Worm (Caenorhabditis elegans): Measurements from ENCODE around the gene pqn-22.
A peak's percentile ranks its signal among the peaks of the same experiment; 100 is the strongest.

Gene pqn-22

DNA sequence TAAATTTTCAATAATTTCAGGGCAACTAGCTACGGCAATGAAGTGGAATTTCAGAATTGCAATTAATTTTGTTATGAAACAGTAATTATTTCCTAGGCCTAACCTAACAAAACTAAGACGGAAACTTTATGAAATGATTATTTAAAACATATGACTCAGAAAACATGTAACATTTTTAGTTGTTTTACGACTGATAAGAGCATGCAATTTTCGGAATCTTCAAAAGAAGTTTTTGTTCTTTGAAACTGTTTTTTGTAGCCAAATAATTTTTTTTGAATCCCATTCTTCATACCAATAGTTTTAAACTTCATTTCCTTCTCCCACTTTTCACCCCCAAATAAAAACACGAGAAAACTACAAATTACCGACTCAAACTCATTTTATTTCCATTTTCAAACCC, 15.6 kb upstream of the pqn-22 start:
- TF ChIP-seq ceh-34 (tag; optimal IDR thresholded peaks at IDR 0.05): no peak
- no peak for TF ChIP-seq madf-2 (tag; optimal IDR thresholded peaks at IDR 0.05)
- TF ChIP-seq rnt-1 (tag; optimal IDR thresholded peaks at IDR 0.05): no peak
- no peak for TF ChIP-seq npax-4 (tag; optimal IDR thresholded peaks at IDR 0.05)
- no peak for TF ChIP-seq fkh-10 (GFP tag; optimal IDR thresholded peaks at IDR 0.05)
- no peak for TF ChIP-seq ahr-1 (tag; optimal IDR thresholded peaks at IDR 0.05)
- no peak for TF ChIP-seq dmd-4 (tag; optimal IDR thresholded peaks at IDR 0.05; ENCODE audit: borderline replicate concordance)
- TF ChIP-seq hlh-8 (tag; optimal IDR thresholded peaks at IDR 0.05): no peak
- TF ChIP-seq ceh-6 (GFP tag; optimal IDR thresholded peaks at IDR 0.05): no peak
- no peak for TF ChIP-seq elt-2 (tag; optimal IDR thresholded peaks at IDR 0.05)
- no peak for TF ChIP-seq ttx-3 (tag; optimal IDR thresholded peaks at IDR 0.05)
- no peak for TF ChIP-seq ceh-48 (tag; optimal IDR thresholded peaks at IDR 0.05)
- TF ChIP-seq ets-4 (tag; optimal IDR thresholded peaks at IDR 0.05): no peak
- no peak for TF ChIP-seq elt-4 (tag; optimal IDR thresholded peaks at IDR 0.05)
- TF ChIP-seq hlh-13 (GFP tag; optimal IDR thresholded peaks at IDR 0.05): no peak
- no peak for TF ChIP-seq hlh-6 (tag; optimal IDR thresholded peaks at IDR 0.05)
- TF ChIP-seq dve-1 (tag; optimal IDR thresholded peaks at IDR 0.05): no peak
- TF ChIP-seq C08G9.2 (tag; optimal IDR thresholded peaks at IDR 0.05): no peak
- TF ChIP-seq ceh-31 (tag; optimal IDR thresholded peaks at IDR 0.05): no peak
- no peak for TF ChIP-seq nhr-11 (tag; optimal IDR thresholded peaks at IDR 0.05)

DNA sequence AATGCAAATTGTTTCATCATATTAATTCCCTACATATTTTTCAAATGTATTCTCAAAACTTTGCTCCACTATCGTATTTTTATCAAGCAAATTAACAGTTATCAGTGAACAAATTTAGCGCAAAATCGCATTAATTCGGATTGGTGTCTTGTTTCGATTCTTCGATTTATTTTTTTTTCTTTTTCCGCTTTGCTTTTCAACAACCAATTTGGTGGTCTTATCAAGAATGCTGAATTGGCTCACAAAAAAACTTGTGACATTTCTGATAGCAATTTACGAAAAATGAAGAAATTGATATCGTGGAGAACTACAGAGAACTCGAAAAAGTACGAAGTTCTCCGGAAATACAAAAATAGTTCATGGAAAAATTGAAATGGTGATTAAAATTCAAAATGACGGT, 15.0 kb upstream of the pqn-22 start:
- no peak for TF ChIP-seq sdc-2 (tag; optimal IDR thresholded peaks at IDR 0.05)
- peak; percentile 20 for TF ChIP-seq elt-2 (tag; optimal IDR thresholded peaks at IDR 0.05)

DNA sequence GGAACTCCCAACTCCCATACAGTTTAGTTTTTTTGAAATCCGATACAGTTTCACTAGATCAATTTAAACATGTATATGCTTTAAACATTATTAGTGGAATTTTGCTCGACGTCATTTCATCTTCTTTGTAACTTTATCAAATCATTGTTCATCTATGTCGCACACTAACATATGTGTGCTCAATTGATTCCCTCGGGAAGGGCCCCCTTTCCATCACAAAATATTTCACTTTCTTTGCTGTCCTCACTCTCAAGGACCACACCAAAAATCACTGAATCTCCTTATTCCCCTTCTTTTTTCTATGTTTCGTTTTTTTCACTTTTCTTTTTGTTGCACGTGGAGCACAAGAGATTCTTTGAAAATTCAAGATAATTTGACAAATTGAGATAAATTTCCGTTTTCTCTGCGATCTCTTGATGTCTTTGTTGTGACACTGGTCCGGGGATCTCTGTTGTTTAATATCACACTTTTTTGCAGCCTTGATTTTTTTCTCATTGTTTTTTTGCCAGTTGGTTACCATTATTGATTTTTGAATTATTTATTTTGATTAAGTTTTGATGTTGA, 13.8 kb upstream of the pqn-22 start:
- TF ChIP-seq ceh-30 (tag; optimal IDR thresholded peaks at IDR 0.05): no peak
- no peak for TF ChIP-seq ceh-45 (GFP tag; IDR thresholded peaks at IDR 0.05)
- peak; percentile 57 for TF ChIP-seq unc-42 (tag; optimal IDR thresholded peaks at IDR 0.05)
- no peak for TF ChIP-seq ceh-18 (tag; optimal IDR thresholded peaks at IDR 0.05)
- no peak for TF ChIP-seq F13H6.1 (tag; optimal IDR thresholded peaks at IDR 0.05)
- TF ChIP-seq hlh-13 (GFP tag; optimal IDR thresholded peaks at IDR 0.05): no peak

DNA sequence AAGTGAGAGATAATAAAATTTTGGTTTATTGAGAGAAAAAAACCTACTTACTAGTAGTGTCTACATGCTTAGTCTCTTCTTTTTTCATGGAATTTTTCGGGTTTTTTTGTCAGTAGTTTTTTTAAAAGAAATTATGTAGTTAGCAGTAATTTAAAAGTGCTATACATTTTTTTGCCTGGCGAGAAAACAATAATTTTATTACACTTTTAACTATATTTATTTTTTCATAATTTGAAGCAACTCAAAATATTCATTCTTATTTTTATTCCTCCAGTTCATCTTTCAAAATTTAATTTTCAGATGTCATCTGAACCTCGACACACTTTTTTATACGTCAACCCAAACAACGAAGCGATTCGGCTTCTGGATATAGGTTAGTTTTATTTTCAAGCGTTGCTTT, 7.2 kb upstream of the pqn-22 start, which contains the start of gene kcc-2:
Gene kcc-2, plus strand, starts transcription at position 301 of the 400 bp plus-strand sequence.
- TF ChIP-seq elt-4 (tag; optimal IDR thresholded peaks at IDR 0.05): no peak
- no peak for TF ChIP-seq ceh-24 (tag; optimal IDR thresholded peaks at IDR 0.05)
- TF ChIP-seq che-1 (tag; optimal IDR thresholded peaks at IDR 0.05): no peak
- no peak for TF ChIP-seq pros-1 (tag; optimal IDR thresholded peaks at IDR 0.05)
- no peak for TF ChIP-seq npax-4 (tag; optimal IDR thresholded peaks at IDR 0.05)
- no peak for TF ChIP-seq lin-11 (tag; optimal IDR thresholded peaks at IDR 0.05)
- TF ChIP-seq ceh-6 (GFP tag; optimal IDR thresholded peaks at IDR 0.05): no peak
- no peak for TF ChIP-seq pat-9 (tag; optimal IDR thresholded peaks at IDR 0.05)
- no peak for TF ChIP-seq hlh-6 (tag; optimal IDR thresholded peaks at IDR 0.05)

DNA sequence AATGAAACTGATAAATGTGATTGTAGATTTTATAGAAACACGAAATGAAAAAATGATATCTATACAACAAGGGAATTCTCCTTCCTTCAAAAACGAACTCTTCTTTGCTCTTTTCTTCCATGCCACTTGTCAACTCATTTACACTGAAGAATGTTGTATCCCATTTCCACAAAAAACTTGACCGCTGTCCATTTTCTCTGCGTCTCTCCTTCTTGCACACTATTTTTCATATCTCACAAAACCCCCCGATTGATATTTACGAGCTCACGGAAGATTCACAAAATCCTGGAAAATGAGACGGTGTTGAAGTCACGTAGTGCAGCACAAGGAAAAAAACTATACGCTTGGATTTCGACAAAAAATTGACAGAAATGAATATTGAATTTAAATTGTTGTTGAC, 1.7 kb upstream of the pqn-22 start:
- TF ChIP-seq nhr-232 (tag; optimal IDR thresholded peaks at IDR 0.05): no peak
- no peak for TF ChIP-seq K02D7.2 (tag; optimal IDR thresholded peaks at IDR 0.05)
- TF ChIP-seq pqm-1 (tag; optimal IDR thresholded peaks at IDR 0.05): no peak
- TF ChIP-seq pha-2 (tag; optimal IDR thresholded peaks at IDR 0.05): no peak
- TF ChIP-seq lim-6 (tag; optimal IDR thresholded peaks at IDR 0.05): no peak
- no peak for TF ChIP-seq unc-42 (tag; optimal IDR thresholded peaks at IDR 0.05)

Measured in whole organism, late embryonic.